Fruit fly (Drosophila melanogaster) whole organism, embryonic: ENCODE data around the gene MsR2.

Source experiments
- Abd-B ChIP-seq: fragments of 200-800 bp; sonication (Bioruptor generic); optimal IDR thresholded peaks from 2 replicates; lab custom pipeline; 2018; ENCODE audit warnings: missing biosample characterization, mild to moderate bottlenecking, missing genetic modification characterization, moderate library complexity
- Asciz ChIP-seq: fragments of 200-800 bp; sonication (Bioruptor generic); optimal IDR thresholded peaks from 2 replicates; lab custom pipeline; 2017; ENCODE audit warnings: missing biosample characterization, mild to moderate bottlenecking, missing genetic modification characterization, missing genetic modification reagents
- B-H2 ChIP-seq: fragments of 200-800 bp; sonication (Bioruptor generic); optimal IDR thresholded peaks from 2 replicates; lab custom pipeline; 2018; ENCODE audit warnings: missing biosample characterization, mild to moderate bottlenecking, missing genetic modification characterization
- BEAF-32 ChIP-seq: fragments of 200-800 bp; sonication (Bioruptor generic); optimal IDR thresholded peaks from 3 replicates; lab custom pipeline; 2017; ENCODE audit warnings: missing biosample characterization, missing genetic modification characterization, mild to moderate bottlenecking, moderate library complexity, missing genetic modification reagents
- C15 ChIP-seq: fragments of 200-800 bp; sonication (Bioruptor generic); IDR thresholded peaks from 3 replicates; pipeline ENCODE4 v1.3.6; 2022; ENCODE audit warnings: missing biosample characterization, missing genetic modification characterization
- CG10543 ChIP-seq: fragments of 200-800 bp; sonication (Bioruptor generic); optimal IDR thresholded peaks from 3 replicates; lab custom pipeline; 2017; ENCODE audit warnings: missing biosample characterization, mild to moderate bottlenecking, missing genetic modification characterization, moderate library complexity
- CG15514 ChIP-seq: fragments of 200-800 bp; sonication (Bioruptor generic); optimal IDR thresholded peaks from 3 replicates; lab custom pipeline; 2017; ENCODE audit warnings: missing biosample characterization, missing genetic modification characterization, mild to moderate bottlenecking, moderate library complexity, missing genetic modification reagents
- CG15601 ChIP-seq: fragments of 200-800 bp; sonication (Bioruptor generic); optimal IDR thresholded peaks from 3 replicates; lab custom pipeline; 2019; ENCODE audit warnings: missing biosample characterization, mild to moderate bottlenecking, missing genetic modification characterization, moderate library complexity
- CG2116 ChIP-seq: fragments of 200-800 bp; sonication (Bioruptor generic); optimal IDR thresholded peaks from 3 replicates; lab custom pipeline; 2018; ENCODE audit warnings: missing biosample characterization, mild to moderate bottlenecking, missing genetic modification characterization
- CG34376 ChIP-seq: fragments of 200-800 bp; sonication (Bioruptor generic); optimal IDR thresholded peaks from 2 replicates; lab custom pipeline; 2018; ENCODE audit warnings: missing biosample characterization, mild to moderate bottlenecking, missing genetic modification characterization
- CG43689 ChIP-seq: fragments of 200-800 bp; sonication (Bioruptor generic); IDR thresholded peaks from 2 replicates; pipeline ENCODE4 v1.3.6; 2022; ENCODE audit warnings: missing biosample characterization, missing genetic modification characterization
- CG5180 ChIP-seq: fragments of 200-800 bp; sonication (Bioruptor generic); optimal IDR thresholded peaks from 3 replicates; lab custom pipeline; 2017; ENCODE audit warnings: missing biosample characterization, missing genetic modification characterization, mild to moderate bottlenecking, moderate library complexity, missing genetic modification reagents
- CG7745 ChIP-seq: fragments of 200-800 bp; sonication (Bioruptor generic); optimal IDR thresholded peaks from 2 replicates; lab custom pipeline; 2018; ENCODE audit warnings: missing biosample characterization, mild to moderate bottlenecking, missing genetic modification characterization, moderate library complexity
- CG7963 ChIP-seq: fragments of 200-800 bp; sonication (Bioruptor generic); IDR thresholded peaks from 3 replicates; pipeline ENCODE4 v1.3.6; 2022; ENCODE audit warnings: missing biosample characterization, missing genetic modification characterization; ENCODE audit not compliant: partially characterized antibody
- CHES-1-like ChIP-seq: fragments of 200-800 bp; sonication (Bioruptor generic); optimal IDR thresholded peaks from 2 replicates; lab custom pipeline; 2016; ENCODE audit warnings: missing biosample characterization, missing genetic modification characterization
- Deaf1 ChIP-seq: fragments of 200-800 bp; optimal IDR thresholded peaks from 3 replicates; lab custom pipeline; 2019; ENCODE audit warnings: missing biosample characterization, mild to moderate bottlenecking, missing genetic modification characterization, moderate library complexity
- Ets65A ChIP-seq: fragments of 200-800 bp; sonication (Bioruptor generic); peaks from one replicate; lab custom pipeline; 2016; ENCODE audit warnings: missing biosample characterization, missing genetic modification characterization
- GATAe ChIP-seq: fragments of 200-800 bp; sonication (Bioruptor generic); conservative IDR thresholded peaks from 2 replicates; pipeline ENCODE4 v1.3.6; 2022; ENCODE audit warnings: missing biosample characterization, missing genetic modification characterization
- Hey ChIP-seq: fragments of 200-800 bp; sonication (Bioruptor generic); optimal IDR thresholded peaks from 3 replicates; lab custom pipeline; 2018; ENCODE audit warnings: missing biosample characterization, mild to moderate bottlenecking, missing genetic modification characterization
- Jarid2 ChIP-seq: fragments of 200-800 bp; sonication (Bioruptor generic); optimal IDR thresholded peaks from 3 replicates; lab custom pipeline; 2017; ENCODE audit warnings: mild to moderate bottlenecking, missing biosample characterization, missing genetic modification reagents, missing genetic modification characterization
- Med ChIP-seq: fragments of 200-800 bp; sonication (Bioruptor generic); peaks from one replicate; lab custom pipeline; 2016; ENCODE audit warnings: missing biosample characterization, missing genetic modification characterization, mild to moderate bottlenecking, inconsistent platforms, moderate library complexity
- NFAT ChIP-seq: fragments of 200-800 bp; sonication (Bioruptor generic); IDR thresholded peaks from 2 replicates; pipeline ENCODE4 v1.3.6; 2022; ENCODE audit warnings: missing biosample characterization, missing genetic modification characterization
- Nf-YA ChIP-seq: fragments of 200-800 bp; sonication (Bioruptor generic); IDR thresholded peaks from 2 replicates; pipeline ENCODE4 v1.3.6; 2022; ENCODE audit warnings: missing biosample characterization, missing genetic modification characterization
- crol ChIP-seq: fragments of 200-800 bp; sonication (Bioruptor generic); IDR thresholded peaks from 2 replicates; pipeline ENCODE4 v1.3.6; 2022; ENCODE audit warnings: missing biosample characterization, missing genetic modification characterization
- cwo ChIP-seq: fragments of 200-800 bp; sonication (Bioruptor generic); optimal IDR thresholded peaks from 3 replicates; lab custom pipeline; 2017; ENCODE audit warnings: missing biosample characterization, missing genetic modification characterization, mild to moderate bottlenecking, moderate library complexity, missing genetic modification reagents
- ems ChIP-seq: fragments of 200-800 bp; sonication (Bioruptor generic); optimal IDR thresholded peaks from 3 replicates; lab custom pipeline; 2016; ENCODE audit warnings: missing biosample characterization, missing genetic modification characterization
- exex ChIP-seq: fragments of 200-800 bp; sonication (Bioruptor generic); optimal IDR thresholded peaks from 4 replicates; lab custom pipeline; 2018; ENCODE audit warnings: missing biosample characterization, mild to moderate bottlenecking, missing genetic modification characterization, moderate library complexity
- ftz-f1 ChIP-seq: fragments of 200-800 bp; sonication (Bioruptor generic); optimal IDR thresholded peaks from 2 replicates; lab custom pipeline; 2016; ENCODE audit warnings: missing biosample characterization, missing genetic modification characterization
- gro ChIP-seq: fragments of 200-800 bp; sonication (Bioruptor generic); optimal IDR thresholded peaks from 2 replicates; lab custom pipeline; 2016; ENCODE audit warnings: missing biosample characterization, missing genetic modification characterization
- ind ChIP-seq: fragments of 200-800 bp; sonication (Bioruptor generic); optimal IDR thresholded peaks from 3 replicates; lab custom pipeline; 2016; ENCODE audit warnings: missing biosample characterization, missing genetic modification characterization
- kay ChIP-seq: fragments of 200-800 bp; sonication (Bioruptor generic); optimal IDR thresholded peaks from 2 replicates; lab custom pipeline; 2016; ENCODE audit warnings: missing biosample characterization, missing genetic modification characterization
- kni ChIP-seq: fragments of 200-800 bp; sonication (Bioruptor generic); optimal IDR thresholded peaks from 3 replicates; lab custom pipeline; 2017; ENCODE audit warnings: mild to moderate bottlenecking, missing biosample characterization, missing genetic modification reagents, missing genetic modification characterization
- knrl ChIP-seq: fragments of 200-800 bp; sonication (Bioruptor generic); IDR thresholded peaks from 3 replicates; pipeline ENCODE4 v1.3.6; 2022; ENCODE audit warnings: missing biosample characterization, missing genetic modification characterization; ENCODE audit not compliant: partially characterized antibody
- lab ChIP-seq: fragments of 200-800 bp; sonication (Bioruptor generic); optimal IDR thresholded peaks from 3 replicates; lab custom pipeline; 2017; ENCODE audit warnings: missing biosample characterization, missing genetic modification characterization, mild to moderate bottlenecking, moderate library complexity, missing genetic modification reagents
- mirr ChIP-seq: fragments of 200-800 bp; sonication (Bioruptor generic); optimal IDR thresholded peaks from 3 replicates; lab custom pipeline; 2018; ENCODE audit warnings: missing biosample characterization, mild to moderate bottlenecking, missing genetic modification characterization
- nerfin-1 ChIP-seq: fragments of 200-800 bp; sonication (Bioruptor generic); optimal IDR thresholded peaks from 3 replicates; lab custom pipeline; 2019; ENCODE audit warnings: missing biosample characterization, mild to moderate bottlenecking, missing genetic modification characterization, moderate library complexity
- pan ChIP-seq, 4 experiments: fragments of >200 bp in 3 of 4; fragments of 200-800 bp in 1 of 4; sonication (Bioruptor generic) in 1 of 4; optimal IDR thresholded peaks in 3 of 4; IDR thresholded peaks in 1 of 4; 2 replicates each; pipeline versions ENCODE4 v1.3.6 to Lab custom; 2017 to 2022; ENCODE audit warnings: missing biosample characterization in 2 of 4, missing genetic modification characterization in 2 of 4, mixed read lengths in 1 of 4
- pb ChIP-seq: fragments of 200-800 bp; sonication (Bioruptor generic); optimal IDR thresholded peaks from 3 replicates; lab custom pipeline; 2016; ENCODE audit warnings: missing biosample characterization, missing genetic modification characterization
- pros ChIP-seq: fragments of 200-800 bp; sonication (Bioruptor generic); optimal IDR thresholded peaks from 3 replicates; lab custom pipeline; 2019; ENCODE audit warnings: missing biosample characterization, mild to moderate bottlenecking, missing genetic modification characterization, moderate library complexity
- row ChIP-seq: fragments of 200-800 bp; sonication (Bioruptor generic); IDR thresholded peaks from 3 replicates; pipeline ENCODE4 v1.3.6; 2022; ENCODE audit warnings: missing biosample characterization, missing genetic modification characterization
- sd ChIP-seq: fragments of 200-800 bp; sonication (Bioruptor generic); optimal IDR thresholded peaks from 3 replicates; lab custom pipeline; 2018; ENCODE audit warnings: missing biosample characterization, mild to moderate bottlenecking, missing genetic modification characterization, moderate library complexity
- sens-2 ChIP-seq: fragments of 200-800 bp; sonication (Bioruptor generic); IDR thresholded peaks from 2 replicates; pipeline ENCODE4 v1.3.6; 2022; ENCODE audit warnings: missing biosample characterization, missing genetic modification characterization
- sug ChIP-seq: fragments of 200-800 bp; optimal IDR thresholded peaks from 2 replicates; lab custom pipeline; 2019; ENCODE audit warnings: missing biosample characterization, mild to moderate bottlenecking, missing genetic modification characterization, moderate library complexity
- vnd ChIP-seq: fragments of 200-800 bp; sonication (Bioruptor generic); IDR thresholded peaks from 3 replicates; pipeline ENCODE4 v1.3.6; 2022; ENCODE audit warnings: missing biosample characterization, missing genetic modification characterization; ENCODE audit not compliant: partially characterized antibody
- z ChIP-seq: fragments of 200-800 bp; sonication (Bioruptor generic); IDR thresholded peaks from 3 replicates; pipeline ENCODE4 v1.3.6; 2022; ENCODE audit warnings: missing biosample characterization, missing genetic modification characterization

MsR2 gene

DNA sequence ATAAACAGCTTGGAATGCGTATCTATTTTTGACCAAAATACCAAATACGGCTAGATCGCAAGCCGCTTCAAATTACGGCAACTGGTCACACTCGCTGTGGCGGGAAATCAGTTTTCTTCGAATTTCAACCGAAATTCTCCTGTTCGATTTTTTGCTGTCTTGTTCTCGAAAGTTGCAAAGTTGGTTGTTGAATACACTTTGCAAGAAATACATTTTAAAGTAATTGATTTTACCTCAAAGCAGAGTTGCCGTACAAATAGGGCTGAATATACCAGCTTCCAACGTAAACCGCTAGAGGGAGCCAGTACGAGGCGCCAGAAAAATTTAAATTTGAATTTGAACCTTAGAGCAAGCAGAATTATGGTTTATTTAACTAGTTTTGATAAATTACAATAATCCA is 45.6 kb upstream of the MsR2 start, which contains the start of gene CG9018 (continued):
- TF ChIP-seq BEAF-32 (GFP tag; lab: Kevin White, UChicago) (peak; percentile 50), knrl (peak; percentile 34; the same call in 1 of the 3 replicates), gro (no peak), CG2116 (GFP tag; lab: Kevin White, UChicago) (peak; percentile 68), sd (tag; lab: Kevin White, UChicago) (peak; percentile 97), CG15514 (GFP tag; lab: Kevin White, UChicago) (peak; percentile 48), NFAT (no peak), ftz-f1 (GFP tag; lab: Kevin White, UChicago) (no peak), Med (GFP tag; lab: Kevin White, UChicago) (peak; percentile 15), CG15601 (tag; lab: Kevin White, UChicago) (no peak), CHES-1-like (no peak), kni (GFP tag; lab: Kevin White, UChicago) (no peak), Asciz (GFP tag; lab: Kevin White, UChicago) (no peak), pros (GFP tag; lab: Kevin White, UChicago) (peak; percentile 54), ind (GFP tag; lab: Kevin White, UChicago) (no peak)
- TF ChIP-seq, all 482 proteins: peak for 52

dm6 chr3L:2237543-2238233 is 45.0 kb upstream of the MsR2 start, which contains the start of gene ACXD:
TSS of gene ACXD (plus strand) at chr3L:2237608.
- TF ChIP-seq CG10543 (GFP tag; lab: Kevin White, UChicago) (peak; percentile 43), sd (tag; lab: Kevin White, UChicago) (peak; percentile 14), mirr (GFP tag; lab: Kevin White, UChicago) (peak; percentile 4), nerfin-1 (tag; lab: Kevin White, UChicago) (no peak), kay (GFP tag; lab: Kevin White, UChicago) (no peak), GATAe (GFP tag; lab: Robert Waterston, UW) (peak; percentile 66), sens-2 (GFP tag; lab: Robert Waterston, UW) (no peak), CG5180 (GFP tag; lab: Kevin White, UChicago) (peak; percentile 71), B-H2 (no peak), row (GFP tag; lab: Robert Waterston, UW) (0 out of 3 replicates have a peak, but pooled peaks have one; percentile 1), exex (peak; percentile 95), z (GFP tag; lab: Robert Waterston, UW) (0 out of 3 replicates have a peak, but pooled peaks have one; percentile 12), Deaf1 (tag; lab: Kevin White, UChicago) (peak; percentile 59), CG43689 (no peak), Nf-YA (0 out of 2 replicates have a peak, but pooled peaks have one; percentile 27), Hey (tag; lab: Kevin White, UChicago) (peak; percentile 6), cwo (GFP tag; lab: Kevin White, UChicago) (peak; percentile 9), Abd-B (GFP tag; lab: Kevin White, UChicago) (no peak), CG7745 (peak; percentile 88), pb (GFP tag; lab: Kevin White, UChicago) (no peak), vnd (GFP tag; lab: Robert Waterston, UW) (peak; percentile 44; the same call in 1 of the 3 replicates), CG34376 (GFP tag; lab: Kevin White, UChicago) (peak; percentile 66), ems (GFP tag; lab: Kevin White, UChicago) (no peak), CG7963 (GFP tag; lab: Robert Waterston, UW) (0 out of 3 replicates have a peak, but pooled peaks have one; percentile 20), Jarid2 (peak; percentile 72), Ets65A (GFP tag; lab: Kevin White, UChicago) (peak; percentile 28), sug (tag; lab: Kevin White, UChicago) (peak; percentile 47), C15 (GFP tag; lab: Robert Waterston, UW) (no peak), lab (peak; percentile 73), crol (0 out of 2 replicates have a peak, but pooled peaks have one; percentile 14), pan (optimal IDR thresholded peaks at IDR 0.05; lab: Kevin White, UChicago) (no peak), pan (GFP tag; optimal IDR thresholded peaks at IDR 0.05 in 1 of 2, IDR thresholded peaks at IDR 0.05 in 1 of 2) (peak in 1 of 2 experiments; percentile 32)
